Fruit fly (Drosophila melanogaster) whole organism, embryonic: ENCODE measurements around the gene CG5938.

Experiments used
- Aef1 ChIP-seq: fragments of 200-800 bp; sonication (Bioruptor generic); IDR thresholded peaks from 3 replicates; pipeline ENCODE4 v1.3.6; 2022; ENCODE audit warnings: missing biosample characterization, missing genetic modification characterization
- Atf6 ChIP-seq: fragments of 200-800 bp; sonication (Bioruptor generic); IDR thresholded peaks from 2 replicates; pipeline ENCODE4 v1.3.6; 2022; ENCODE audit warnings: missing biosample characterization, missing genetic modification characterization
- CG10267 ChIP-seq: fragments of 200-800 bp; sonication (Bioruptor generic); optimal IDR thresholded peaks from 2 replicates; lab custom pipeline; 2018; ENCODE audit warnings: missing biosample characterization, mild to moderate bottlenecking, missing genetic modification characterization, moderate library complexity
- CG10431 ChIP-seq: fragments of 200-800 bp; sonication (Bioruptor generic); optimal IDR thresholded peaks from 3 replicates; lab custom pipeline; 2018; ENCODE audit warnings: missing biosample characterization, mild to moderate bottlenecking, missing genetic modification characterization
- CG10565 ChIP-seq: fragments of 200-800 bp; sonication (Bioruptor generic); optimal IDR thresholded peaks from 3 replicates; lab custom pipeline; 2016; ENCODE audit warnings: missing biosample characterization, mild to moderate bottlenecking, missing genetic modification characterization
- CG10654 ChIP-seq: fragments of 200-800 bp; sonication (Bioruptor generic); optimal IDR thresholded peaks from 2 replicates; lab custom pipeline; 2016; ENCODE audit warnings: missing biosample characterization, missing genetic modification characterization
- CG12659 ChIP-seq: fragments of 200-800 bp; sonication (Bioruptor generic); optimal IDR thresholded peaks from 3 replicates; lab custom pipeline; 2017; ENCODE audit warnings: mild to moderate bottlenecking, missing biosample characterization, missing genetic modification reagents, missing genetic modification characterization
- CG12769 ChIP-seq: fragments of 200-800 bp; sonication (Bioruptor generic); optimal IDR thresholded peaks from 2 replicates; lab custom pipeline; 2019; ENCODE audit warnings: missing biosample characterization, mild to moderate bottlenecking, missing genetic modification characterization, moderate library complexity
- CG13424 ChIP-seq: fragments of 200-800 bp; sonication (Bioruptor generic); optimal IDR thresholded peaks from 2 replicates; lab custom pipeline; 2019; ENCODE audit warnings: missing biosample characterization, mild to moderate bottlenecking, missing genetic modification characterization, moderate library complexity
- CG14014 ChIP-seq: fragments of 200-800 bp; sonication (Bioruptor generic); IDR thresholded peaks from 2 replicates; pipeline ENCODE4 v1.3.6; 2022; ENCODE audit warnings: missing biosample characterization, missing genetic modification characterization
- CG17328 ChIP-seq: fragments of 200-800 bp; sonication (Bioruptor generic); IDR thresholded peaks from 2 replicates; pipeline ENCODE4 v1.3.6; 2022; ENCODE audit warnings: missing biosample characterization, missing genetic modification characterization
- CG17361 ChIP-seq: fragments of 200-800 bp; sonication (Bioruptor generic); IDR thresholded peaks from 3 replicates; pipeline ENCODE4 v1.3.6; 2022; ENCODE audit warnings: missing biosample characterization, missing genetic modification characterization
- CG2120 ChIP-seq: fragments of 200-800 bp; sonication (Bioruptor generic); optimal IDR thresholded peaks from 3 replicates; lab custom pipeline; 2016; ENCODE audit warnings: missing biosample characterization, missing genetic modification characterization
- CG30403 ChIP-seq: fragments of 200-800 bp; sonication (Bioruptor generic); optimal IDR thresholded peaks from 3 replicates; lab custom pipeline; 2016; ENCODE audit warnings: missing biosample characterization, missing genetic modification characterization
- CG42726 ChIP-seq: fragments of 200-800 bp; sonication (Bioruptor generic); IDR thresholded peaks from 2 replicates; pipeline ENCODE4 v1.3.6; 2022; ENCODE audit warnings: missing biosample characterization, missing genetic modification characterization; ENCODE audit not compliant: partially characterized antibody
- CG6175 ChIP-seq: fragments of 200-800 bp; sonication (Bioruptor generic); IDR thresholded peaks from 3 replicates; pipeline ENCODE4 v1.3.6; 2022; ENCODE audit warnings: missing biosample characterization, missing genetic modification characterization
- CG7357 ChIP-seq: fragments of 200-800 bp; sonication (Bioruptor generic); IDR thresholded peaks from 3 replicates; pipeline ENCODE4 v1.3.6; 2022; ENCODE audit warnings: missing biosample characterization, missing genetic modification characterization
- CG9437 ChIP-seq: fragments of 200-800 bp; sonication (Bioruptor generic); optimal IDR thresholded peaks from 2 replicates; lab custom pipeline; 2018; ENCODE audit warnings: missing biosample characterization, mild to moderate bottlenecking, missing genetic modification characterization
- CG9797 ChIP-seq: fragments of 200-800 bp; sonication (Bioruptor generic); optimal IDR thresholded peaks from 3 replicates; lab custom pipeline; 2018; ENCODE audit warnings: missing biosample characterization, mild to moderate bottlenecking, missing genetic modification characterization
- CG9817 ChIP-seq: fragments of 200-800 bp; sonication (Bioruptor generic); optimal IDR thresholded peaks from 2 replicates; lab custom pipeline; 2018; ENCODE audit warnings: missing biosample characterization, mild to moderate bottlenecking, missing genetic modification characterization, moderate library complexity
- CTCF ChIP-seq: fragments of 200-800 bp; sonication (Bioruptor generic); optimal IDR thresholded peaks from 2 replicates; lab custom pipeline; 2017; ENCODE audit warnings: missing biosample characterization, mild to moderate bottlenecking, missing genetic modification characterization, moderate library complexity
- Chrac-16 ChIP-seq: fragments of 200-800 bp; sonication (Bioruptor generic); optimal IDR thresholded peaks from 3 replicates; lab custom pipeline; 2016; ENCODE audit warnings: missing biosample characterization, missing genetic modification characterization
- CrebB ChIP-seq: fragments of 200-800 bp; sonication (Bioruptor generic); optimal IDR thresholded peaks from 3 replicates; lab custom pipeline; 2018; ENCODE audit warnings: missing biosample characterization, mild to moderate bottlenecking, missing genetic modification characterization
- D19A ChIP-seq: fragments of 200-800 bp; optimal IDR thresholded peaks from 3 replicates; lab custom pipeline; 2019; ENCODE audit warnings: missing biosample characterization, mild to moderate bottlenecking, missing genetic modification characterization, moderate library complexity
- Dip3 ChIP-seq: fragments of 200-800 bp; sonication (Bioruptor generic); optimal IDR thresholded peaks from 3 replicates; lab custom pipeline; 2016; ENCODE audit warnings: missing biosample characterization, missing genetic modification characterization
- E2f2 ChIP-seq: fragments of 200-800 bp; sonication (Bioruptor generic); IDR thresholded peaks from 2 replicates; pipeline ENCODE4 v1.3.6; 2022; ENCODE audit warnings: missing biosample characterization, missing genetic modification characterization
- Gug ChIP-seq: fragments of 200-800 bp; sonication (Bioruptor generic); IDR thresholded peaks from 4 replicates; pipeline ENCODE4 v1.3.6; 2022; ENCODE audit warnings: missing biosample characterization, missing genetic modification characterization
- H15 ChIP-seq: fragments of 200-800 bp; sonication (Bioruptor generic); IDR thresholded peaks from 3 replicates; pipeline ENCODE4 v1.3.6; 2022; ENCODE audit warnings: missing biosample characterization, missing genetic modification characterization
- MBD-R2 ChIP-seq: fragments of 200-800 bp; sonication (Bioruptor generic); IDR thresholded peaks from 2 replicates; pipeline ENCODE4 v1.3.6; 2022; ENCODE audit warnings: missing biosample characterization, missing genetic modification characterization
- Myb ChIP-seq: fragments of 200-800 bp; sonication (Bioruptor generic); optimal IDR thresholded peaks from 2 replicates; lab custom pipeline; 2016; ENCODE audit warnings: missing biosample characterization, missing genetic modification characterization
- NfI ChIP-seq: fragments of 200-800 bp; sonication (Bioruptor generic); optimal IDR thresholded peaks from 3 replicates; lab custom pipeline; 2018; ENCODE audit warnings: missing biosample characterization, mild to moderate bottlenecking, missing genetic modification characterization, moderate library complexity
- Xbp1 ChIP-seq: fragments of 200-800 bp; sonication (Bioruptor generic); optimal IDR thresholded peaks from 3 replicates; lab custom pipeline; 2016; ENCODE audit warnings: missing biosample characterization, mild to moderate bottlenecking, missing genetic modification characterization
- abd-A ChIP-seq: fragments of 200-800 bp; sonication (Bioruptor generic); optimal IDR thresholded peaks from 3 replicates; lab custom pipeline; 2019; ENCODE audit warnings: missing biosample characterization, mild to moderate bottlenecking, missing genetic modification characterization, moderate library complexity
- cas ChIP-seq: fragments of 200-800 bp; sonication (Bioruptor generic); IDR thresholded peaks from 2 replicates; pipeline ENCODE4 v1.3.6; 2022; ENCODE audit warnings: missing biosample characterization, missing genetic modification characterization
- dati ChIP-seq: fragments of 200-800 bp; sonication (Bioruptor generic); IDR thresholded peaks from 2 replicates; pipeline ENCODE4 v1.3.6; 2022; ENCODE audit warnings: missing biosample characterization, missing genetic modification characterization
- dpn ChIP-seq, 2 experiments: fragments of 200-800 bp; sonication (Bioruptor generic); optimal IDR thresholded peaks; 3 replicates each; lab custom pipeline; 2016; ENCODE audit warnings: missing biosample characterization in 2 of 2, missing genetic modification characterization in 2 of 2
- exex ChIP-seq: fragments of 200-800 bp; sonication (Bioruptor generic); optimal IDR thresholded peaks from 4 replicates; lab custom pipeline; 2018; ENCODE audit warnings: missing biosample characterization, mild to moderate bottlenecking, missing genetic modification characterization, moderate library complexity
- ham ChIP-seq: fragments of 200-800 bp; sonication (Bioruptor generic); IDR thresholded peaks from 2 replicates; pipeline ENCODE4 v1.3.6; 2022; ENCODE audit warnings: missing biosample characterization, missing genetic modification characterization
- jigr1 ChIP-seq: fragments of 200-800 bp; sonication (Bioruptor generic); IDR thresholded peaks from 3 replicates; pipeline ENCODE4 v1.3.6; 2022; ENCODE audit warnings: missing biosample characterization, missing genetic modification characterization
- klu ChIP-seq: fragments of 200-800 bp; sonication (Bioruptor generic); IDR thresholded peaks from 2 replicates; pipeline ENCODE4 v1.3.6; 2022; ENCODE audit warnings: missing biosample characterization, missing genetic modification characterization
- lab ChIP-seq: fragments of 200-800 bp; sonication (Bioruptor generic); optimal IDR thresholded peaks from 3 replicates; lab custom pipeline; 2017; ENCODE audit warnings: missing biosample characterization, missing genetic modification characterization, mild to moderate bottlenecking, moderate library complexity, missing genetic modification reagents
- lola ChIP-seq, 3 experiments: fragments of >200 bp in 2 of 3; fragments of 200-800 bp in 1 of 3; sonication (Bioruptor generic) in 1 of 3; optimal IDR thresholded peaks; 2 replicates each; lab custom pipeline; 2017 to 2019; ENCODE audit warnings: missing biosample characterization in 3 of 3, missing genetic modification characterization in 3 of 3, mild to moderate bottlenecking in 1 of 3, moderate library complexity in 1 of 3
- mam ChIP-seq: fragments of 200-800 bp; sonication (Bioruptor generic); optimal IDR thresholded peaks from 3 replicates; lab custom pipeline; 2016; ENCODE audit warnings: missing biosample characterization, missing genetic modification characterization
- org-1 ChIP-seq: fragments of 200-800 bp; sonication (Bioruptor generic); optimal IDR thresholded peaks from 2 replicates; lab custom pipeline; 2017; ENCODE audit warnings: missing biosample characterization, missing genetic modification characterization
- run ChIP-seq: fragments of 200-800 bp; sonication (Bioruptor generic); optimal IDR thresholded peaks from 3 replicates; lab custom pipeline; 2018; ENCODE audit warnings: missing biosample characterization, mild to moderate bottlenecking, missing genetic modification characterization
- sens-2 ChIP-seq: fragments of 200-800 bp; sonication (Bioruptor generic); IDR thresholded peaks from 2 replicates; pipeline ENCODE4 v1.3.6; 2022; ENCODE audit warnings: missing biosample characterization, missing genetic modification characterization
- sima ChIP-seq: fragments of 200-800 bp; sonication (Bioruptor generic); optimal IDR thresholded peaks from 2 replicates; lab custom pipeline; 2016; ENCODE audit warnings: missing biosample characterization, missing genetic modification characterization
- wdn ChIP-seq: fragments of 200-800 bp; sonication (Bioruptor generic); IDR thresholded peaks from 2 replicates; pipeline ENCODE4 v1.3.6; 2022; ENCODE audit warnings: missing biosample characterization, missing genetic modification characterization
- zf30C ChIP-seq: fragments of 200-800 bp; sonication (Bioruptor generic); optimal IDR thresholded peaks from 3 replicates; lab custom pipeline; 2018; ENCODE audit warnings: missing biosample characterization, mild to moderate bottlenecking, missing genetic modification characterization
- zfh1 ChIP-seq: fragments of 200-800 bp; sonication (Bioruptor generic); IDR thresholded peaks from 3 replicates; pipeline ENCODE4 v1.3.6; 2022; ENCODE audit warnings: missing biosample characterization, missing genetic modification characterization

CG5938 gene

dm6 chr3R:27288202-27289135 is 13.9 kb downstream of the CG5938 start, which contains the start of the genes bigmax and Hmu (continued):
- TF ChIP-seq CG9797 (peak; percentile 95), cas (GFP tag; lab: Robert Waterston, UW) (peak; percentile 71), zf30C (no peak), zfh1 (peak; percentile 81), D19A (tag; lab: Kevin White, UChicago) (peak; percentile 55), CG17361 (GFP tag; lab: Robert Waterston, UW) (peak; percentile 86), E2f2 (GFP tag; lab: Robert Waterston, UW) (peak; percentile 61), CG30403 (GFP tag; lab: Kevin White, UChicago) (peak; percentile 89), run (tag; lab: Kevin White, UChicago) (peak; percentile 14), CG7357 (peak; percentile 69; the same call in 2 of the 3 replicates), CG12659 (GFP tag; lab: Kevin White, UChicago) (peak; percentile 91), sens-2 (GFP tag; lab: Robert Waterston, UW) (0 out of 2 replicates have a peak, but pooled peaks have one; percentile 21), Gug (GFP tag; lab: Robert Waterston, UW) (peak; percentile 78), abd-A (peak; percentile 44), CG42726 (GFP tag; lab: Robert Waterston, UW) (peak; percentile 55; the same call in 1 of the 2 replicates), Aef1 (GFP tag; lab: Robert Waterston, UW) (peak; percentile 80), org-1 (GFP tag; lab: Kevin White, UChicago) (no peak), sima (GFP tag; lab: Kevin White, UChicago) (no peak), CG13424 (peak; percentile 86), klu (GFP tag; lab: Robert Waterston, UW) (peak; percentile 79), lola (GFP tag; optimal IDR thresholded peaks at IDR 0.05; lab: Kevin White, UChicago) (peak in 1 of 3 experiments; percentile 70), mam (GFP tag; lab: Kevin White, UChicago) (peak; percentile 94), Xbp1 (GFP tag; lab: Kevin White, UChicago) (peak; percentile 92), CTCF (peak; percentile 57), CG12769 (tag; lab: Kevin White, UChicago) (peak; percentile 91), exex (tag; lab: Kevin White, UChicago) (peak; percentile 65), CrebB (peak; percentile 69), CG10431 (GFP tag; lab: Kevin White, UChicago) (no peak), dati (GFP tag; lab: Robert Waterston, UW) (peak; percentile 49; the same call in 1 of the 2 replicates), dpn (GFP tag; optimal IDR thresholded peaks at IDR 0.05; lab: Kevin White, UChicago) (peak; percentile 92 to 93), CG9817 (peak; percentile 88), CG9437 (peak; percentile 98), CG2120 (GFP tag; lab: Kevin White, UChicago) (peak; percentile 95), Dip3 (GFP tag; lab: Kevin White, UChicago) (peak; percentile 85)

dm6 chr3R:27289638-27290037 is 15.0 kb downstream of the CG5938 start:
- peak; percentile 70 for TF ChIP-seq lab (GFP tag; lab: Kevin White, UChicago)
- no peak for TF ChIP-seq CG10565 (GFP tag; lab: Kevin White, UChicago)
- TF ChIP-seq CG14014 (GFP tag; lab: Robert Waterston, UW): 0 out of 2 replicates have a peak, but pooled peaks have one; percentile 35
- peak; percentile 34; the same call in 1 of the 2 replicates for TF ChIP-seq MBD-R2 (GFP tag; lab: Robert Waterston, UW)
- no peak for TF ChIP-seq CG17328 (GFP tag; lab: Robert Waterston, UW)
- TF ChIP-seq wdn (GFP tag; lab: Robert Waterston, UW): no peak
- peak; percentile 21 for TF ChIP-seq D19A (tag; lab: Kevin White, UChicago)
- no peak for TF ChIP-seq H15 (GFP tag; lab: Robert Waterston, UW)
- TF ChIP-seq Myb (GFP tag; lab: Kevin White, UChicago): peak; percentile 6
- no peak for TF ChIP-seq CG6175
- TF ChIP-seq NfI (GFP tag; lab: Kevin White, UChicago): peak; percentile 29
- TF ChIP-seq CG12659 (GFP tag; lab: Kevin White, UChicago): no peak
- no peak for TF ChIP-seq jigr1 (GFP tag; lab: Robert Waterston, UW)
- peak; percentile 21 for TF ChIP-seq Chrac-16 (GFP tag; lab: Kevin White, UChicago)
- TF ChIP-seq ham (GFP tag; lab: Robert Waterston, UW): no peak
- TF ChIP-seq Atf6 (GFP tag; lab: Robert Waterston, UW): 0 out of 2 replicates have a peak, but pooled peaks have one; percentile 24
- peak; percentile 2 for TF ChIP-seq CG10654 (GFP tag; lab: Kevin White, UChicago)
- peak; percentile 17 for TF ChIP-seq CG10267 (tag; lab: Kevin White, UChicago)
